Fruit fly (Drosophila melanogaster): Measurements from ENCODE around the gene CG32264.
A peak's percentile ranks its signal among the peaks of the same experiment; 100 is the strongest.

CG32264 gene

DNA sequence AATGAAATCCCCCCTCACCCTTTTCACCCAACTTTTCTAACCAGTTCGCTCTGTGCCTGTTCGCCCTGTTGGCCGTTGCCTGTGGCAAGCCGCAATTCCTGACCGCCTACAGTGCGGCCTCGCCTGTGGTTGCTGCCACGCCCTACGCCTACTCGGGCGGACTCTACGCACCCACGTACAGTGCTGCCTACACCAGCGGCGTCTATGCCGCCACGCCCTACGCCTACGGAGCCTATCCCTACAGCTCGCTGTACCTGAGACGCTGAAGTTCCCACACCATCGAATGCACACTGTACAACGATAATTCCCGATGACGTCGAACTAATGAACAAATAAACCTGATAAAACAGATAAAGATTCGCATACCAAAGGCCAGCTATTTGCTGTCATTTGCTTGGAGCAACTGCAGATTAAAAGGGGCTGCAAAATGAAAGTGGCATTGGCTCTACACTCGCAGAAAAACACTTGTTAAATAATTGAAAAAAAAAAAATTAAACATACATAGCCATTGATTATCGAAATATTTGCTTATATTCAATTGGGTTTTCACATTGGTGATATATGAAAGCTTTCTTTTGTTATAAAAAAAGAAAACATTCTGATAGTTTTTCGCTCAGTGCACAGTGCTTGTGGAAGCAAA is 15.1 kb downstream of the CG32264 start (continued):
- TF ChIP-seq TFAM (GFP tag; optimal IDR thresholded peaks at IDR 0.05) (no peak), CG10565 (GFP tag; optimal IDR thresholded peaks at IDR 0.05) (no peak), vvl (GFP tag; IDR thresholded peaks at IDR 0.05) (no peak), Doc3 (GFP tag; IDR thresholded peaks at IDR 0.05; ENCODE audit: partially characterized antibody) (no peak), Side (GFP tag; optimal IDR thresholded peaks at IDR 0.05) (no peak), ash1 (GFP tag; optimal IDR thresholded peaks at IDR 0.05) (no peak), E2f2 (GFP tag; IDR thresholded peaks at IDR 0.05) (no peak), Bteb2 (GFP tag; optimal IDR thresholded peaks at IDR 0.05) (no peak), CG8281 (tag; optimal IDR thresholded peaks at IDR 0.05) (no peak), cad (GFP tag; optimal IDR thresholded peaks at IDR 0.05) (no peak), CG10431 (GFP tag; optimal IDR thresholded peaks at IDR 0.05) (no peak), sens (GFP tag) (peak; percentile 76), CG2712 (tag; optimal IDR thresholded peaks at IDR 0.05) (no peak), zf30C (GFP tag; optimal IDR thresholded peaks at IDR 0.05) (no peak), CG10462 (GFP tag; optimal IDR thresholded peaks at IDR 0.05) (no peak), gsb-n (tag; optimal IDR thresholded peaks at IDR 0.05) (no peak), CG32532 (GFP tag; IDR thresholded peaks at IDR 0.05) (peak; percentile 49), CG6175 (GFP tag; IDR thresholded peaks at IDR 0.05) (0 out of 3 replicates have a peak, but pooled peaks have one; percentile 18), Atf6 (GFP tag; IDR thresholded peaks at IDR 0.05) (no peak), CG9932 (GFP tag; IDR thresholded peaks at IDR 0.05) (peak; percentile 28; the same call in 1 of the 2 replicates), Ptx1 (GFP tag; IDR thresholded peaks at IDR 0.05) (peak; percentile 7; the same call in 1 of the 2 replicates), CG12155 (GFP tag; optimal IDR thresholded peaks at IDR 0.05) (no peak), YL-1 (GFP tag; optimal IDR thresholded peaks at IDR 0.05) (no peak), Dll (GFP tag; IDR thresholded peaks at IDR 0.05; ENCODE audit: partially characterized antibody) (no peak), CG3847 (GFP tag; IDR thresholded peaks at IDR 0.05) (peak; percentile 5; the same call in 1 of the 2 replicates), scrt (GFP tag; optimal IDR thresholded peaks at IDR 0.05) (no peak), Rfx (GFP tag; IDR thresholded peaks at IDR 0.05) (peak; percentile 42), Aef1 (GFP tag; IDR thresholded peaks at IDR 0.05) (no peak), CG14965 (GFP tag; optimal IDR thresholded peaks at IDR 0.05; ENCODE audit: borderline replicate concordance) (no peak), CG14014 (GFP tag; IDR thresholded peaks at IDR 0.05) (no peak; the same call in 1 of the 2 replicates), CG4424 (GFP tag; optimal IDR thresholded peaks at IDR 0.05) (peak; percentile 31), nerfin-2 (GFP tag; IDR thresholded peaks at IDR 0.05; ENCODE audit: partially characterized antibody) (no peak), ara (GFP tag; IDR thresholded peaks at IDR 0.05) (0 out of 2 replicates have a peak, but pooled peaks have one; percentile 7), CG11723 (GFP tag; optimal IDR thresholded peaks at IDR 0.05) (no peak), onecut (GFP tag; IDR thresholded peaks at IDR 0.05) (no peak), CG4404 (GFP tag; IDR thresholded peaks at IDR 0.05) (peak; percentile 16; the same call in 1 of the 2 replicates), CG11398 (GFP tag; optimal IDR thresholded peaks at IDR 0.05) (no peak), CG31441 (GFP tag; IDR thresholded peaks at IDR 0.05) (no peak), chif (GFP tag; optimal IDR thresholded peaks at IDR 0.05) (peak in 1 of 2 experiments; percentile 7), CG3163 (GFP tag; optimal IDR thresholded peaks at IDR 0.05) (no peak), Oaz (GFP tag; IDR thresholded peaks at IDR 0.05) (no peak), pum (GFP tag; optimal IDR thresholded peaks at IDR 0.05) (no peak), sug (tag; optimal IDR thresholded peaks at IDR 0.05) (no peak), nau (GFP tag; optimal IDR thresholded peaks at IDR 0.05) (no peak), CG11247 (GFP tag; IDR thresholded peaks at IDR 0.05) (0 out of 2 replicates have a peak, but pooled peaks have one; percentile 34), CTCF (GFP tag; optimal IDR thresholded peaks at IDR 0.05) (no peak), pan (optimal IDR thresholded peaks at IDR 0.05) (no peak), pan (GFP tag; optimal IDR thresholded peaks at IDR 0.05 in 1 of 2, IDR thresholded peaks at IDR 0.05 in 1 of 2) (no peak), NFAT (GFP tag; IDR thresholded peaks at IDR 0.05) (peak; percentile 56; the same call in 1 of the 2 replicates), eve (GFP tag; optimal IDR thresholded peaks at IDR 0.05) (no peak), Mes4 (GFP tag; optimal IDR thresholded peaks at IDR 0.05) (no peak), Myb (GFP tag; optimal IDR thresholded peaks at IDR 0.05) (no peak)
